Worm (Caenorhabditis elegans) whole organism, L2 larva: ENCODE data around the gene msp-63.

Experiments
- aly-2 ChIP-seq: fragments of 150-350 bp; optimal IDR thresholded peaks from 2 replicates; lab custom pipeline; 2014; ENCODE audit warnings: missing biosample characterization, missing genetic modification characterization
- elt-1 ChIP-seq: fragments of 150-350 bp; optimal IDR thresholded peaks from 2 replicates; lab custom pipeline; 2014; ENCODE audit warnings: missing biosample characterization, missing genetic modification characterization
- mab-5 ChIP-seq: fragments of 150-350 bp; optimal IDR thresholded peaks from 2 replicates; lab custom pipeline; 2014; ENCODE audit warnings: missing biosample characterization, missing genetic modification characterization
- nhr-12 ChIP-seq: fragments of 150-350 bp; optimal IDR thresholded peaks from 2 replicates; lab custom pipeline; 2014; ENCODE audit warnings: missing biosample characterization, missing genetic modification characterization

- no peak for TF ChIP-seq elt-1
- no peak for TF ChIP-seq aly-2 (tag; lab: Kevin White, UChicago)
- no peak for TF ChIP-seq mab-5 (tag; lab: Kevin White, UChicago)
- no peak for TF ChIP-seq nhr-12 (tag; lab: Kevin White, UChicago)
These were observed 8.4 kb downstream of the msp-63 start, which contains the start of gene K05F1.13 for ce11 chrII:5788815-5789214.
